Worm (Caenorhabditis elegans): ENCODE measurements around the gene col-164.

ce11 chrX:2089434-2089833 lies 3.8 kb upstream of the col-164 start, which contains the start of gene lsy-2:
- TF ChIP-seq him-1 (tag; optimal IDR thresholded peaks at IDR 0.05) (no peak), W03F9.2 (tag; optimal IDR thresholded peaks at IDR 0.05) (no peak), dao-5 (tag; optimal IDR thresholded peaks at IDR 0.05) (no peak)

Measured in whole organism, L4/young adult.